Worm (Caenorhabditis elegans) whole organism, L4 larva: ENCODE measurements around the gene mut-14.

Experiments used
- attf-4 ChIP-seq: sonication (generic microtip); optimal IDR thresholded peaks from 3 replicates; lab custom pipeline; 2017; ENCODE audit warnings: missing biosample characterization, missing genetic modification characterization
- ces-1 ChIP-seq: fragments of 150-350 bp; sonication (generic microtip); optimal IDR thresholded peaks from 4 replicates; lab custom pipeline; 2014; ENCODE audit warnings: missing biosample characterization, missing genetic modification reagents, missing genetic modification characterization
- gei-8 ChIP-seq: fragments of 200-800 bp; sonication (Bioruptor generic); optimal IDR thresholded peaks from 2 replicates; lab custom pipeline; 2018; ENCODE audit warnings: mild to moderate bottlenecking, missing genetic modification characterization, missing compliant biosample characterization
- madf-5 ChIP-seq, 2 experiments: fragments of 200-800 bp; sonication (Bioruptor generic); IDR thresholded peaks; 2 replicates each; pipeline ENCODE4 v1.3.6; 2022; ENCODE audit warnings: missing compliant biosample characterization in 2 of 2, missing genetic modification characterization in 2 of 2
- mdl-1 ChIP-seq, 2 experiments: fragments of 150-350 bp in 1 of 2; sonication (generic microtip) in 1 of 2; optimal IDR thresholded peaks; 2 replicates each; lab custom pipeline; 2014 to 2017; ENCODE audit warnings: missing biosample characterization in 2 of 2, missing genetic modification characterization in 2 of 2
- nhr-237 ChIP-seq: sonication (generic microtip); optimal IDR thresholded peaks from 2 replicates; lab custom pipeline; 2017; ENCODE audit warnings: missing biosample characterization, missing genetic modification characterization
- nhr-28 ChIP-seq: fragments of 150-350 bp; optimal IDR thresholded peaks from 2 replicates; lab custom pipeline; 2014; ENCODE audit warnings: missing biosample characterization, missing genetic modification characterization
- nhr-76 ChIP-seq: fragments of 150-350 bp; optimal IDR thresholded peaks from 2 replicates; lab custom pipeline; 2014; ENCODE audit warnings: missing biosample characterization, missing genetic modification characterization
- pha-4 ChIP-seq, 2 experiments: fragments of 150-350 bp in 1 of 2; fragments of 200-800 bp in 1 of 2; sonication (Bioruptor generic) in 1 of 2; IDR thresholded peaks in 1 of 2; optimal IDR thresholded peaks in 1 of 2; 2 replicates each; pipeline versions ENCODE4 v1.3.6 to Lab custom; 2014 to 2022; ENCODE audit warnings: missing genetic modification characterization in 2 of 2, missing genetic modification reagents in 2 of 2, missing biosample characterization in 1 of 2, missing compliant biosample characterization in 1 of 2
- php-3 ChIP-seq: fragments of 200-800 bp; sonication (Bioruptor generic); IDR thresholded peaks from 2 replicates; pipeline ENCODE4 v1.3.6; 2022; ENCODE audit warnings: missing genetic modification reagents, missing genetic modification characterization, missing compliant biosample characterization
- saeg-2 ChIP-seq: fragments of 200-800 bp; sonication (Bioruptor generic); IDR thresholded peaks from 2 replicates; pipeline ENCODE4 v1.3.6; 2022; ENCODE audit warnings: missing genetic modification reagents, missing genetic modification characterization, missing compliant biosample characterization
- set-16 ChIP-seq: fragments of 200-800 bp; sonication (Bioruptor generic); IDR thresholded peaks from 2 replicates; pipeline ENCODE4 v1.3.6; 2022; ENCODE audit warnings: missing genetic modification reagents, missing genetic modification characterization, missing compliant biosample characterization
- snpc-4 ChIP-seq: fragments of 150-350 bp; optimal IDR thresholded peaks from 2 replicates; lab custom pipeline; 2014; ENCODE audit warnings: missing biosample characterization, missing genetic modification characterization
- unc-130 ChIP-seq: sonication (generic microtip); optimal IDR thresholded peaks from 2 replicates; lab custom pipeline; 2016; ENCODE audit warnings: missing genetic modification reagents, missing genetic modification characterization, missing compliant biosample characterization

DNA sequence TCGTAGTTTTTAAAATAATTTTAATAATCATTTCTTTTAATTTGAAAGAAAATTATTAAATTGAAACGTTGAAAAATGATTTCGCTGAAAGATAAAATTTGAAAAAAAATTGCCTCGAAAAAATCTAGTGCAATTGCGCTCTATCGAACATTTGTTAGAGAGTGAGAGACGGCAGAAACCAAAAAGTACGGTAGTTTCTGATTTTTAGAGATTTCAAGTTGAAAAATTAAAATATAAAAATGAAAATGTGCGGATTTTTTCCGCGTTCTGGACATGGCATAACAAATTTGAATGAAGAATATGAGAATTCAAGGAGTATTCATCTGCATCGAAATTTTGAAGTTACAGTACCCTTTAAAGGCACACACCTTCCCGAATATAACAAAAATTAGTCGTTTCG, 41.1 kb downstream of the mut-14 start:
- TF ChIP-seq madf-5 (GFP tag; IDR thresholded peaks at IDR 0.05; lab: Robert Waterston, UW) (no peak), nhr-237 (tag; lab: Kevin White, UChicago) (no peak), unc-130 (GFP tag; lab: Kevin White, UChicago) (peak; percentile 22), set-16 (no peak), nhr-76 (tag; lab: Kevin White, UChicago) (no peak), ces-1 (GFP tag; lab: Kevin White, UChicago) (no peak), php-3 (GFP tag; lab: Robert Waterston, UW) (no peak), nhr-28 (tag; lab: Kevin White, UChicago) (no peak), attf-4 (tag; lab: Kevin White, UChicago) (no peak), gei-8 (GFP tag; lab: Kevin White, UChicago) (no peak), saeg-2 (GFP tag; lab: Robert Waterston, UW) (no peak), pha-4 (GFP tag; IDR thresholded peaks at IDR 0.05; lab: Robert Waterston, UW) (no peak), pha-4 (tag; optimal IDR thresholded peaks at IDR 0.05; lab: Kevin White, UChicago) (no peak), mdl-1 (tag; optimal IDR thresholded peaks at IDR 0.05; lab: Kevin White, UChicago) (no peak), snpc-4 (no peak)
